Worm (Caenorhabditis elegans): ENCODE results near the gene T20D4.7.

DNA sequence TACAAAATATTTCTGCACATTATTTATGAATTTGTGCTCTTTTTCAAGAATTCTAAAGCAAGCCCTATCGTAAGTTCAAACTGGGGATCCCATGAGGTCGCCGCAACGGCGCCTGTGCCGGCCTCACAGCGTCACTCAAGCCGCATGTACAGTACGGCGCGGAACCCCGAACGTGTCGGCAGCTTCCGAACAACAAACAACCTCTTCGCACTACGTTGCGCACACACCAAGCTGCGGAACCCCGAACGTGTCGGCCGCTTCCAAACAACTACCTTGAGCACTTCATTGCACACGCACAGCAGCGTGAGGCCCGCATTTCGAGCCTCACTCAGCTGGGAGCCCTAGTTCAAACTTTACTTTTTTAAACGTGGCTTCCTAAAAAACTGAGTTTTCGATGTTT lies 14.6 kb upstream of the T20D4.7 start:
- no peak for TF ChIP-seq snpc-4 (tag; optimal IDR thresholded peaks at IDR 0.05)
- no peak for TF ChIP-seq nhr-25 (tag; optimal IDR thresholded peaks at IDR 0.05)
- TF ChIP-seq zag-1 (tag; optimal IDR thresholded peaks at IDR 0.05): no peak
- TF ChIP-seq nhr-10 (tag; optimal IDR thresholded peaks at IDR 0.05): no peak
- TF ChIP-seq aly-2 (tag; optimal IDR thresholded peaks at IDR 0.05): no peak
- no peak for TF ChIP-seq nhr-237 (tag; optimal IDR thresholded peaks at IDR 0.05)
- TF ChIP-seq ceh-82 (tag; optimal IDR thresholded peaks at IDR 0.05): no peak

All from whole organism, L2 larva.